Fruit fly (Drosophila melanogaster) S2 (cell line): ENCODE measurements around the gene IntS2.

ENCODE experiments used
- CG8478 ChIP-seq: fragments of >200 bp; optimal IDR thresholded peaks from 2 replicates; lab custom pipeline; 2018
- CTCF ChIP-seq, 2 experiments: fragments of >200 bp; optimal IDR thresholded peaks; 2 replicates each; lab custom pipeline; 2018

- TF ChIP-seq CG8478 (lab: Kevin White, UChicago) (no peak), CTCF (optimal IDR thresholded peaks at IDR 0.05; lab: Kevin White, UChicago) (no peak)
Measured at dm6 chrX:17611455-17611854, 45.2 kb downstream of the IntS2 start.
